Worm (Caenorhabditis elegans) whole organism, L3 larva: Measurements from ENCODE around the gene igeg-2.

ENCODE experiments used
- ama-1 ChIP-seq: fragments of 150-350 bp; optimal IDR thresholded peaks from 2 replicates; lab custom pipeline; 2018
- elt-1 ChIP-seq: fragments of 150-350 bp; optimal IDR thresholded peaks from 2 replicates; lab custom pipeline; 2014; ENCODE audit warnings: missing biosample characterization, missing genetic modification characterization
- fkh-10 ChIP-seq: sonication (generic microtip); optimal IDR thresholded peaks from 2 replicates; lab custom pipeline; 2017; ENCODE audit warnings: missing biosample characterization, missing genetic modification reagents, missing genetic modification characterization
- nhr-23 ChIP-seq: fragments of 150-350 bp; optimal IDR thresholded peaks from 2 replicates; lab custom pipeline; 2014; ENCODE audit warnings: missing biosample characterization, missing genetic modification reagents, missing genetic modification characterization
- nhr-77 ChIP-seq: fragments of 150-350 bp; optimal IDR thresholded peaks from 2 replicates; lab custom pipeline; 2014; ENCODE audit warnings: missing biosample characterization, missing genetic modification characterization
- pha-4 ChIP-seq: fragments of 150-350 bp; optimal IDR thresholded peaks from 2 replicates; lab custom pipeline; 2014; ENCODE audit warnings: missing biosample characterization, missing genetic modification reagents, missing genetic modification characterization
- pqm-1 ChIP-seq: fragments of 150-350 bp; optimal IDR thresholded peaks from 2 replicates; lab custom pipeline; 2017; ENCODE audit warnings: missing biosample characterization, missing genetic modification characterization, inconsistent platforms
- snpc-4 ChIP-seq: fragments of 150-350 bp; optimal IDR thresholded peaks from 2 replicates; lab custom pipeline; 2014; ENCODE audit warnings: missing biosample characterization, missing genetic modification characterization
- unc-62 ChIP-seq: fragments of 150-350 bp; sonication (generic microtip); optimal IDR thresholded peaks from 4 replicates; lab custom pipeline; 2014; ENCODE audit warnings: missing biosample characterization, missing genetic modification reagents, missing genetic modification characterization

- TF ChIP-seq unc-62: no peak
- TF ChIP-seq pqm-1 (tag; lab: Kevin White, UChicago): no peak
- no peak for TF ChIP-seq elt-1 (tag; lab: Kevin White, UChicago)
- TF ChIP-seq pha-4 (tag; lab: Kevin White, UChicago): no peak
- no peak for TF ChIP-seq nhr-77 (tag; lab: Kevin White, UChicago)
- TF ChIP-seq nhr-23 (tag; lab: Kevin White, UChicago): peak; percentile 25
- no peak for TF ChIP-seq fkh-10 (GFP tag; lab: Kevin White, UChicago)
- TF ChIP-seq ama-1 (lab: Kevin White, UChicago): no peak
- TF ChIP-seq snpc-4 (tag; lab: Kevin White, UChicago): no peak
Observed at ce11 chrX:11450261-11450660, 3.8 kb upstream of the igeg-2 start.
